Fruit fly (Drosophila melanogaster) whole organism, embryonic: ENCODE data around the gene CG14931.

Source experiments
- Bgb ChIP-seq: fragments of 200-800 bp; sonication (Bioruptor generic); IDR thresholded peaks from 2 replicates; pipeline ENCODE4 v1.3.6; 2022; ENCODE audit warnings: missing biosample characterization, missing genetic modification characterization; ENCODE audit not compliant: partially characterized antibody
- CG1024 ChIP-seq: fragments of 200-800 bp; sonication (Bioruptor generic); IDR thresholded peaks from 2 replicates; pipeline ENCODE4 v1.3.6; 2022; ENCODE audit warnings: missing biosample characterization, missing genetic modification characterization
- CG12071 ChIP-seq: fragments of 200-800 bp; sonication (Bioruptor generic); optimal IDR thresholded peaks from 3 replicates; lab custom pipeline; 2018; ENCODE audit warnings: missing biosample characterization, mild to moderate bottlenecking, missing genetic modification characterization
- CG12391 ChIP-seq: fragments of 200-800 bp; sonication (Bioruptor generic); optimal IDR thresholded peaks from 3 replicates; lab custom pipeline; 2018; ENCODE audit warnings: missing biosample characterization, mild to moderate bottlenecking, missing genetic modification characterization, moderate library complexity
- CG17361 ChIP-seq: fragments of 200-800 bp; sonication (Bioruptor generic); IDR thresholded peaks from 3 replicates; pipeline ENCODE4 v1.3.6; 2022; ENCODE audit warnings: missing biosample characterization, missing genetic modification characterization
- CG18764 ChIP-seq: fragments of 200-800 bp; sonication (Bioruptor generic); optimal IDR thresholded peaks from 3 replicates; lab custom pipeline; 2016; ENCODE audit warnings: missing biosample characterization, missing genetic modification characterization
- CG2116 ChIP-seq: fragments of 200-800 bp; sonication (Bioruptor generic); optimal IDR thresholded peaks from 3 replicates; lab custom pipeline; 2018; ENCODE audit warnings: missing biosample characterization, mild to moderate bottlenecking, missing genetic modification characterization
- CG3163 ChIP-seq: fragments of 200-800 bp; sonication (Bioruptor generic); optimal IDR thresholded peaks from 3 replicates; lab custom pipeline; 2016; ENCODE audit warnings: missing biosample characterization, missing genetic modification characterization
- CG32767 ChIP-seq: fragments of 200-800 bp; sonication (Bioruptor generic); IDR thresholded peaks from 2 replicates; pipeline ENCODE4 v1.3.6; 2022; ENCODE audit warnings: missing biosample characterization, missing genetic modification characterization
- CG3995 ChIP-seq: fragments of 200-800 bp; sonication (Bioruptor generic); optimal IDR thresholded peaks from 3 replicates; lab custom pipeline; 2016; ENCODE audit warnings: missing biosample characterization, missing genetic modification characterization
- CG43689 ChIP-seq: fragments of 200-800 bp; sonication (Bioruptor generic); IDR thresholded peaks from 2 replicates; pipeline ENCODE4 v1.3.6; 2022; ENCODE audit warnings: missing biosample characterization, missing genetic modification characterization
- CG5953 ChIP-seq: fragments of 200-800 bp; sonication (Bioruptor generic); IDR thresholded peaks from 2 replicates; pipeline ENCODE4 v1.3.6; 2022; ENCODE audit warnings: missing biosample characterization, missing genetic modification characterization
- CG6683 ChIP-seq: fragments of 200-800 bp; sonication (Bioruptor generic); optimal IDR thresholded peaks from 2 replicates; lab custom pipeline; 2017; ENCODE audit warnings: missing biosample characterization, mild to moderate bottlenecking, missing genetic modification characterization, missing genetic modification reagents
- CG6765 ChIP-seq: fragments of 200-800 bp; sonication (Bioruptor generic); optimal IDR thresholded peaks from 3 replicates; lab custom pipeline; 2017; ENCODE audit warnings: missing biosample characterization, mild to moderate bottlenecking, missing genetic modification characterization
- CG7987 ChIP-seq: fragments of 200-800 bp; sonication (Bioruptor generic); optimal IDR thresholded peaks from 2 replicates; lab custom pipeline; 2018; ENCODE audit warnings: missing biosample characterization, mild to moderate bottlenecking, missing genetic modification characterization, moderate library complexity
- CG8359 ChIP-seq: fragments of 200-800 bp; sonication (Bioruptor generic); optimal IDR thresholded peaks from 2 replicates; lab custom pipeline; 2017; ENCODE audit warnings: missing biosample characterization, mild to moderate bottlenecking, missing genetic modification characterization, borderline replicate concordance
- CG8944 ChIP-seq: fragments of 200-800 bp; sonication (Bioruptor generic); optimal IDR thresholded peaks from 3 replicates; lab custom pipeline; 2016; ENCODE audit warnings: missing biosample characterization, missing genetic modification characterization
- CG9727 ChIP-seq: fragments of 200-800 bp; sonication (Bioruptor generic); optimal IDR thresholded peaks from 3 replicates; lab custom pipeline; 2017; ENCODE audit warnings: missing biosample characterization, mild to moderate bottlenecking, missing genetic modification characterization
- D19B ChIP-seq: fragments of 200-800 bp; sonication (Bioruptor generic); optimal IDR thresholded peaks from 2 replicates; lab custom pipeline; 2017; ENCODE audit warnings: missing biosample characterization, mild to moderate bottlenecking, missing genetic modification characterization
- Dfd ChIP-seq, 2 experiments: fragments of >200 bp; optimal IDR thresholded peaks; 2 replicates each; lab custom pipeline; 2017; ENCODE audit warnings: missing biosample characterization in 2 of 2, missing genetic modification characterization in 2 of 2
- Dip3 ChIP-seq: fragments of 200-800 bp; sonication (Bioruptor generic); optimal IDR thresholded peaks from 3 replicates; lab custom pipeline; 2016; ENCODE audit warnings: missing biosample characterization, missing genetic modification characterization
- E2f1 ChIP-seq: fragments of 200-800 bp; sonication (Bioruptor generic); IDR thresholded peaks from 2 replicates; pipeline ENCODE4 v1.3.6; 2022; ENCODE audit warnings: missing biosample characterization, missing genetic modification characterization
- Eip74EF ChIP-seq, 2 experiments: fragments of 200-800 bp in 1 of 2; fragments of >200 bp in 1 of 2; sonication (Bioruptor generic) in 1 of 2; optimal IDR thresholded peaks; 2 replicates each; lab custom pipeline; 2017 to 2019; ENCODE audit warnings: missing biosample characterization in 2 of 2, missing genetic modification characterization in 2 of 2, mild to moderate bottlenecking in 1 of 2, moderate library complexity in 1 of 2
- Ets65A ChIP-seq: fragments of 200-800 bp; sonication (Bioruptor generic); peaks from one replicate; lab custom pipeline; 2016; ENCODE audit warnings: missing biosample characterization, missing genetic modification characterization
- Hr39 ChIP-seq: fragments of >200 bp; optimal IDR thresholded peaks from 2 replicates; lab custom pipeline; 2017
- MESR4 ChIP-seq: fragments of 200-800 bp; sonication (Bioruptor generic); optimal IDR thresholded peaks from 2 replicates; lab custom pipeline; 2018; ENCODE audit warnings: missing biosample characterization, mild to moderate bottlenecking, missing genetic modification characterization, moderate library complexity
- Mad ChIP-seq: fragments of 200-800 bp; sonication (Bioruptor generic); optimal IDR thresholded peaks from 2 replicates; lab custom pipeline; 2016; ENCODE audit warnings: missing biosample characterization, missing genetic modification characterization
- Nf-YB ChIP-seq: fragments of 200-800 bp; sonication (Bioruptor generic); optimal IDR thresholded peaks from 3 replicates; lab custom pipeline; 2019; ENCODE audit warnings: missing biosample characterization, mild to moderate bottlenecking, missing genetic modification characterization, moderate library complexity
- Ptx1 ChIP-seq: fragments of 200-800 bp; sonication (Bioruptor generic); IDR thresholded peaks from 2 replicates; pipeline ENCODE4 v1.3.6; 2022; ENCODE audit warnings: missing biosample characterization, missing genetic modification characterization
- Trl ChIP-seq, 3 experiments: fragments of >200 bp in 2 of 3; fragments of 200-800 bp in 1 of 3; sonication (Bioruptor generic) in 1 of 3; optimal IDR thresholded peaks; 2 replicates in 1 of 3; 3 replicates in 2 of 3; lab custom pipeline; 2016 to 2017; ENCODE audit warnings: missing biosample characterization in 1 of 3, missing genetic modification characterization in 1 of 3
- Vsx1 ChIP-seq: fragments of 200-800 bp; sonication (Bioruptor generic); optimal IDR thresholded peaks from 2 replicates; lab custom pipeline; 2017; ENCODE audit warnings: missing biosample characterization, mild to moderate bottlenecking, missing genetic modification characterization, missing genetic modification reagents
- YL-1 ChIP-seq: fragments of 200-800 bp; sonication (Bioruptor generic); optimal IDR thresholded peaks from 3 replicates; lab custom pipeline; 2017; ENCODE audit warnings: missing biosample characterization, mild to moderate bottlenecking, missing genetic modification characterization
- ac ChIP-seq: fragments of 200-800 bp; sonication (Bioruptor generic); optimal IDR thresholded peaks from 3 replicates; lab custom pipeline; 2017; ENCODE audit warnings: missing biosample characterization, mild to moderate bottlenecking, missing genetic modification characterization
- croc ChIP-seq: fragments of 200-800 bp; sonication (Bioruptor generic); conservative IDR thresholded peaks from 3 replicates; pipeline ENCODE4 v1.3.6; 2022; ENCODE audit warnings: missing biosample characterization, missing genetic modification characterization
- ham ChIP-seq: fragments of 200-800 bp; sonication (Bioruptor generic); IDR thresholded peaks from 2 replicates; pipeline ENCODE4 v1.3.6; 2022; ENCODE audit warnings: missing biosample characterization, missing genetic modification characterization
- jumu ChIP-seq: fragments of 200-800 bp; sonication (Bioruptor generic); optimal IDR thresholded peaks from 3 replicates; lab custom pipeline; 2016; ENCODE audit warnings: missing biosample characterization, missing genetic modification characterization
- kay ChIP-seq: fragments of 200-800 bp; sonication (Bioruptor generic); optimal IDR thresholded peaks from 2 replicates; lab custom pipeline; 2016; ENCODE audit warnings: missing biosample characterization, missing genetic modification characterization
- lbe ChIP-seq: fragments of 200-800 bp; sonication (Bioruptor generic); optimal IDR thresholded peaks from 2 replicates; lab custom pipeline; 2016; ENCODE audit warnings: missing biosample characterization, mild to moderate bottlenecking, missing genetic modification characterization
- mam ChIP-seq: fragments of 200-800 bp; sonication (Bioruptor generic); optimal IDR thresholded peaks from 3 replicates; lab custom pipeline; 2016; ENCODE audit warnings: missing biosample characterization, missing genetic modification characterization
- nerfin-2 ChIP-seq: fragments of 200-800 bp; sonication (Bioruptor generic); IDR thresholded peaks from 2 replicates; pipeline ENCODE4 v1.3.6; 2022; ENCODE audit warnings: missing biosample characterization, missing genetic modification characterization; ENCODE audit not compliant: partially characterized antibody
- org-1 ChIP-seq: fragments of 200-800 bp; sonication (Bioruptor generic); optimal IDR thresholded peaks from 2 replicates; lab custom pipeline; 2017; ENCODE audit warnings: missing biosample characterization, missing genetic modification characterization
- pan ChIP-seq, 4 experiments: fragments of >200 bp in 3 of 4; fragments of 200-800 bp in 1 of 4; sonication (Bioruptor generic) in 1 of 4; optimal IDR thresholded peaks in 3 of 4; IDR thresholded peaks in 1 of 4; 2 replicates each; pipeline versions ENCODE4 v1.3.6 to Lab custom; 2017 to 2022; ENCODE audit warnings: missing biosample characterization in 2 of 4, missing genetic modification characterization in 2 of 4, mixed read lengths in 1 of 4
- salm ChIP-seq: fragments of 200-800 bp; sonication (Bioruptor generic); optimal IDR thresholded peaks from 2 replicates; lab custom pipeline; 2018; ENCODE audit warnings: missing biosample characterization, mild to moderate bottlenecking, missing genetic modification characterization
- slbo ChIP-seq: fragments of 200-800 bp; sonication (Bioruptor generic); IDR thresholded peaks from 2 replicates; pipeline ENCODE4 v1.3.6; 2022; ENCODE audit warnings: missing biosample characterization, missing genetic modification characterization
- so ChIP-seq: fragments of 200-800 bp; sonication (Bioruptor generic); IDR thresholded peaks from 3 replicates; pipeline ENCODE4 v1.3.6; 2022; ENCODE audit warnings: missing biosample characterization, missing genetic modification characterization
- sob ChIP-seq: fragments of 200-800 bp; sonication (Bioruptor generic); IDR thresholded peaks from 2 replicates; pipeline ENCODE4 v1.3.6; 2022; ENCODE audit warnings: missing biosample characterization, missing genetic modification characterization
- trem ChIP-seq: fragments of 200-800 bp; optimal IDR thresholded peaks from 3 replicates; lab custom pipeline; 2019; ENCODE audit warnings: missing biosample characterization, mild to moderate bottlenecking, missing genetic modification characterization, moderate library complexity
- tx ChIP-seq: fragments of 200-800 bp; sonication (Bioruptor generic); optimal IDR thresholded peaks from 2 replicates; lab custom pipeline; 2016; ENCODE audit warnings: missing biosample characterization, missing genetic modification characterization

CG14931 gene

dm6 chr2L:11808702-11809583 lies 20.8 kb downstream of the CG14931 start, which contains the start of gene crol (continued):
- no peak for TF ChIP-seq ham
- no peak for TF ChIP-seq salm
- no peak for TF ChIP-seq CG12071 (GFP tag; lab: Kevin White, UChicago)
- peak; percentile 89 for TF ChIP-seq MESR4 (GFP tag; lab: Kevin White, UChicago)
- TF ChIP-seq Mad (GFP tag; lab: Kevin White, UChicago): no peak
- no peak for TF ChIP-seq Ptx1
- TF ChIP-seq E2f1 (GFP tag; lab: Robert Waterston, UW): peak; percentile 81
- TF ChIP-seq CG6683 (GFP tag; lab: Kevin White, UChicago): no peak
- no peak for TF ChIP-seq croc (GFP tag; lab: Robert Waterston, UW)
- peak; percentile 63 for TF ChIP-seq trem (tag; lab: Kevin White, UChicago)
- no peak for TF ChIP-seq Eip74EF (GFP tag; optimal IDR thresholded peaks at IDR 0.05; lab: Kevin White, UChicago)
- no peak for TF ChIP-seq Dfd (GFP tag; optimal IDR thresholded peaks at IDR 0.05; lab: Kevin White, UChicago)
- no peak for TF ChIP-seq CG5953 (GFP tag; lab: Robert Waterston, UW)
- no peak for TF ChIP-seq CG43689 (GFP tag; lab: Robert Waterston, UW)
- no peak for TF ChIP-seq CG32767
- TF ChIP-seq Bgb (GFP tag; lab: Robert Waterston, UW): peak; percentile 85
- peak; percentile 60 for TF ChIP-seq YL-1 (GFP tag; lab: Kevin White, UChicago)
- TF ChIP-seq so: 0 out of 3 replicates have a peak, but pooled peaks have one; percentile 15
- TF ChIP-seq CG7987 (GFP tag; lab: Kevin White, UChicago): peak; percentile 24
- no peak for TF ChIP-seq CG3995 (GFP tag; lab: Kevin White, UChicago)
- TF ChIP-seq CG2116 (GFP tag; lab: Kevin White, UChicago): peak; percentile 57
- peak; percentile 36 for TF ChIP-seq Nf-YB (GFP tag; lab: Kevin White, UChicago)
- peak; percentile 86 to 91 for TF ChIP-seq Trl (optimal IDR thresholded peaks at IDR 0.05; lab: Kevin White, UChicago)
- TF ChIP-seq Trl (GFP tag; optimal IDR thresholded peaks at IDR 0.05; lab: Kevin White, UChicago): no peak
- TF ChIP-seq sob: peak; percentile 52
- no peak for TF ChIP-seq CG8944 (GFP tag; lab: Kevin White, UChicago)
- TF ChIP-seq slbo: peak; percentile 48
- TF ChIP-seq CG8359 (GFP tag; lab: Kevin White, UChicago): no peak
- no peak for TF ChIP-seq Hr39
- TF ChIP-seq CG1024 (GFP tag; lab: Robert Waterston, UW): no peak
- TF ChIP-seq nerfin-2: peak; percentile 62; the same call in 1 of the 2 replicates
- no peak for TF ChIP-seq CG6765 (GFP tag; lab: Kevin White, UChicago)
- TF ChIP-seq CG9727: peak; percentile 24
- TF ChIP-seq D19B (GFP tag; lab: Kevin White, UChicago): no peak
- no peak for TF ChIP-seq tx (GFP tag; lab: Kevin White, UChicago)
- peak; percentile 44; the same call in 1 of the 3 replicates for TF ChIP-seq CG17361 (GFP tag; lab: Robert Waterston, UW)
- TF ChIP-seq org-1: no peak
- TF ChIP-seq CG12391: peak; percentile 55
- no peak for TF ChIP-seq CG18764 (GFP tag; lab: Kevin White, UChicago)
- TF ChIP-seq kay: no peak
- TF ChIP-seq pan (optimal IDR thresholded peaks at IDR 0.05; lab: Kevin White, UChicago): no peak
- TF ChIP-seq pan (GFP tag; optimal IDR thresholded peaks at IDR 0.05 in 1 of 2, IDR thresholded peaks at IDR 0.05 in 1 of 2): peak in 1 of 2 experiments; percentile 20
- no peak for TF ChIP-seq lbe (GFP tag; lab: Kevin White, UChicago)
- TF ChIP-seq ac (GFP tag; lab: Kevin White, UChicago): no peak
- TF ChIP-seq Dip3: no peak
- TF ChIP-seq mam (GFP tag; lab: Kevin White, UChicago): peak; percentile 1
- peak; percentile 30 for TF ChIP-seq jumu (GFP tag; lab: Kevin White, UChicago)
- no peak for TF ChIP-seq Ets65A
- TF ChIP-seq CG3163 (GFP tag; lab: Kevin White, UChicago): no peak
- TF ChIP-seq Vsx1 (GFP tag; lab: Kevin White, UChicago): no peak
